Worm (Caenorhabditis elegans): ENCODE data around the gene F09B12.7.

DNA sequence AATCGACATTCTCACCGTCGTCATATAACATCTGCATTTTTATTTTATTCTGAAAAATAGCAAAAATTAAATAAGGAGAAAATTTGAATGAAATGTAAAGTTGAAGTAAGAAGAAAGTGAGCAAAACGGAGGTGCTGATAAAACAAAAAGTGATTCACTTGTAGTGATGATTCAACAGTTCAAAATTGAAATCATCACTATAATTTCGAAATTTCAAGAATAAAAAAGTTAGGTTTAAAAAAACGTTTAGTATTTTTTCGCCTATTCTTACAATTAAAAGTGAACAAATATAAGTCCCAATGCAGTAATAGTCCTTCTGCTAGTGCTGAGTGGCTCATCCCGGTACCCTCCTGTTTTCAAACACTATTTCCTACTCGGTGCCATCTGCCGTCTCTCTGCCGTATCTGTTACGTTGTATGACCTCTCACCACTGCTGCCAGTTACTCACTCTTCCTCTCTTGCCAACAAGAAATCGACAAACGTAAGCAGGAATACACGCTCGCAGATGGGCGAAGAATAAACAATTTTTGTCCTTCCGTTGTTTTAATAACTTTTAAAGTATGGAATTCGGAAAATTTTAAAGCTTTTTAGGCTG, 5.6 kb upstream of the F09B12.7 start, which contains the start of gene dhhc-1:
- TF ChIP-seq skn-1 (tag; optimal IDR thresholded peaks at IDR 0.05) (no peak), nhr-12 (tag; optimal IDR thresholded peaks at IDR 0.05) (no peak)

All from whole organism, L2 larva.